Worm (Caenorhabditis elegans) whole organism, L1 larva: ENCODE measurements around the gene F29A7.8.

ENCODE experiments used
- ceh-82 ChIP-seq, 3 experiments: fragments of 150-350 bp in 1 of 3; sonication (generic microtip) in 2 of 3; optimal IDR thresholded peaks; 2 replicates each; lab custom pipeline; 2014 to 2017; ENCODE audit warnings: missing biosample characterization in 3 of 3, missing genetic modification characterization in 3 of 3
- egl-13 ChIP-seq: sonication (generic microtip); optimal IDR thresholded peaks from 2 replicates; lab custom pipeline; 2016; ENCODE audit warnings: missing genotype, missing genetic modification reagents, missing genetic modification characterization, missing compliant biosample characterization
- fos-1 ChIP-seq: fragments of 150-350 bp; optimal IDR thresholded peaks from 2 replicates; lab custom pipeline; 2014; ENCODE audit warnings: missing biosample characterization, missing genetic modification characterization
- lin-15B ChIP-seq: fragments of 150-350 bp; sonication (generic microtip); optimal IDR thresholded peaks from 3 replicates; lab custom pipeline; 2014; ENCODE audit warnings: missing biosample characterization, missing genetic modification characterization
- lsy-2 ChIP-seq, 2 experiments: fragments of 150-350 bp; optimal IDR thresholded peaks; 2 replicates each; lab custom pipeline; 2014; ENCODE audit warnings: missing biosample characterization in 2 of 2, missing genetic modification characterization in 2 of 2
- mdl-1 ChIP-seq, 2 experiments: fragments of 150-350 bp; optimal IDR thresholded peaks; 2 replicates each; lab custom pipeline; 2014 to 2017; ENCODE audit warnings: missing biosample characterization in 2 of 2, missing genetic modification characterization in 2 of 2, inconsistent platforms in 1 of 2
- mep-1 ChIP-seq: fragments of 150-350 bp; optimal IDR thresholded peaks from 2 replicates; lab custom pipeline; 2014; ENCODE audit warnings: missing biosample characterization, missing genetic modification characterization
- nhr-11 ChIP-seq: fragments of 150-350 bp; optimal IDR thresholded peaks from 2 replicates; lab custom pipeline; 2014; ENCODE audit warnings: missing biosample characterization, missing genetic modification characterization
- nhr-237 ChIP-seq: fragments of 150-350 bp; optimal IDR thresholded peaks from 2 replicates; lab custom pipeline; 2014; ENCODE audit warnings: missing biosample characterization, missing genetic modification characterization
- nhr-28 ChIP-seq: fragments of 150-350 bp; optimal IDR thresholded peaks from 2 replicates; lab custom pipeline; 2014; ENCODE audit warnings: missing biosample characterization, missing genetic modification characterization
- nhr-77 ChIP-seq: fragments of 150-350 bp; optimal IDR thresholded peaks from 2 replicates; lab custom pipeline; 2014; ENCODE audit warnings: missing biosample characterization, missing genetic modification characterization
- nhr-90 ChIP-seq: sonication (generic microtip); optimal IDR thresholded peaks from 2 replicates; lab custom pipeline; 2016; ENCODE audit warnings: mild to moderate bottlenecking, missing genetic modification characterization, missing compliant biosample characterization; ENCODE audit not compliant: poor library complexity
- skn-1 ChIP-seq: fragments of 150-350 bp; optimal IDR thresholded peaks from 2 replicates; lab custom pipeline; 2014; ENCODE audit warnings: missing biosample characterization, missing genetic modification characterization
- zag-1 ChIP-seq: fragments of 150-350 bp; optimal IDR thresholded peaks from 2 replicates; lab custom pipeline; 2014; ENCODE audit warnings: missing biosample characterization, missing genetic modification characterization

DNA sequence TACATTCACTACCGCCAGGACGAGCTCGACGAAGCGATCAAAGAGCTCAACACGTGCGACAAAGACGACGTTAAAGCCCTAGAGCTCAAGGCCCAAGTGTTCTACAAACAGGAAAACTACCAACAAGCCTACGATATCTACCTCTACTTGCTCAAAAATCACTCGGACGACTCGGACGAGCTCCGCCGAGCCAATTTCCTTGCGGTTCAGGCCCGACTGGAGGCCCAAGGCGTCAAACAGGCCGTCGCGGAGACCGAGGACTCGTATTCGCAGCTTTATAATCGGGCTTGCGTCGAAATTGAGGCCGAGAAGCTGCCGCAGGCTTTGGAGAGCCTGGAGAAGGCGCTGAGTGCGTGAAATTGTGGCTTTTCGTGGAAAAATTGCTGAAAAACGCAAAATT lies 30.0 kb upstream of the F29A7.8 start:
- TF ChIP-seq lsy-2 (tag; optimal IDR thresholded peaks at IDR 0.05; lab: Kevin White, UChicago), result no peak
- TF ChIP-seq nhr-28 (tag; lab: Kevin White, UChicago), result no peak
- no peak for TF ChIP-seq mep-1 (tag; lab: Kevin White, UChicago)
- TF ChIP-seq fos-1 (tag; lab: Kevin White, UChicago), result no peak
- TF ChIP-seq mdl-1 (tag; optimal IDR thresholded peaks at IDR 0.05; lab: Kevin White, UChicago), result no peak
- no peak for TF ChIP-seq nhr-11
- TF ChIP-seq skn-1 (tag; lab: Kevin White, UChicago), result no peak
- TF ChIP-seq nhr-237, result no peak
- no peak for TF ChIP-seq nhr-90 (tag; lab: Kevin White, UChicago)
- TF ChIP-seq nhr-77 (tag; lab: Kevin White, UChicago), result no peak
- no peak for TF ChIP-seq lin-15B (tag; lab: Kevin White, UChicago)
- no peak for TF ChIP-seq ceh-82 (tag; optimal IDR thresholded peaks at IDR 0.05; lab: Kevin White, UChicago)
- no peak for TF ChIP-seq zag-1 (tag; lab: Kevin White, UChicago)
- TF ChIP-seq egl-13 (tag; lab: Kevin White, UChicago), result no peak
